Worm (Caenorhabditis elegans) whole organism, late embryonic: ENCODE data around the gene R102.11.
"Not testable (repeated sequence)": the region's sequence is repeated elsewhere in the genome, so short reads cannot be mapped to it uniquely, and the experiment has no call there.

Source experiments
- F13H6.1 ChIP-seq: sonication (generic microtip); optimal IDR thresholded peaks from 2 replicates; lab custom pipeline; 2016; ENCODE audit warnings: missing genetic modification characterization, missing compliant biosample characterization
- K02D7.2 ChIP-seq: sonication (generic microtip); optimal IDR thresholded peaks from 2 replicates; lab custom pipeline; 2017; ENCODE audit warnings: mild to moderate bottlenecking, missing genetic modification characterization, missing compliant biosample characterization
- ceh-24 ChIP-seq: sonication (generic microtip); optimal IDR thresholded peaks from 2 replicates; lab custom pipeline; 2016; ENCODE audit warnings: mild to moderate bottlenecking, missing genetic modification characterization, missing compliant biosample characterization
- ceh-34 ChIP-seq: sonication (generic microtip); optimal IDR thresholded peaks from 2 replicates; lab custom pipeline; 2016; ENCODE audit warnings: mild to moderate bottlenecking, missing genetic modification characterization, missing compliant biosample characterization
- ceh-6 ChIP-seq: fragments of 200-800 bp; sonication (Bioruptor generic); optimal IDR thresholded peaks from 2 replicates; lab custom pipeline; 2018; ENCODE audit warnings: mild to moderate bottlenecking, missing genetic modification characterization, missing compliant biosample characterization
- dve-1 ChIP-seq: sonication (generic microtip); optimal IDR thresholded peaks from 2 replicates; lab custom pipeline; 2017; ENCODE audit warnings: antibody characterized with exemption, mild to moderate bottlenecking, missing genetic modification characterization, missing compliant biosample characterization
- elt-4 ChIP-seq: sonication (generic microtip); optimal IDR thresholded peaks from 2 replicates; lab custom pipeline; 2016; ENCODE audit warnings: missing genetic modification characterization, missing compliant biosample characterization
- eyg-1 ChIP-seq: sonication (generic microtip); optimal IDR thresholded peaks from 2 replicates; lab custom pipeline; 2016; ENCODE audit warnings: missing genotype, missing genetic modification characterization, missing compliant biosample characterization
- fkh-10 ChIP-seq: fragments of 150-350 bp; optimal IDR thresholded peaks from 2 replicates; lab custom pipeline; 2014; ENCODE audit warnings: missing biosample characterization, missing genetic modification reagents, missing genetic modification characterization
- hlh-13 ChIP-seq: fragments of 200-800 bp; sonication (Bioruptor generic); optimal IDR thresholded peaks from 2 replicates; lab custom pipeline; 2018; ENCODE audit warnings: mild to moderate bottlenecking, missing genetic modification characterization, missing compliant biosample characterization
- hlh-6 ChIP-seq: sonication (generic microtip); optimal IDR thresholded peaks from 2 replicates; lab custom pipeline; 2016; ENCODE audit warnings: missing genotype, missing genetic modification characterization, missing compliant biosample characterization
- lin-11 ChIP-seq: fragments of 200-800 bp; sonication (Bioruptor generic); optimal IDR thresholded peaks from 2 replicates; lab custom pipeline; 2018; ENCODE audit warnings: mild to moderate bottlenecking, missing genetic modification characterization, missing compliant biosample characterization
- odd-2 ChIP-seq: sonication (generic microtip); optimal IDR thresholded peaks from 2 replicates; lab custom pipeline; 2017; ENCODE audit warnings: antibody characterized with exemption, mild to moderate bottlenecking, missing genetic modification characterization, missing compliant biosample characterization
- sox-2 ChIP-seq: fragments of 200-800 bp; sonication (Bioruptor generic); IDR thresholded peaks from 2 replicates; pipeline ENCODE4 v1.3.6; 2022; ENCODE audit warnings: missing genetic modification reagents, missing genetic modification characterization, missing compliant biosample characterization

Gene R102.11

DNA sequence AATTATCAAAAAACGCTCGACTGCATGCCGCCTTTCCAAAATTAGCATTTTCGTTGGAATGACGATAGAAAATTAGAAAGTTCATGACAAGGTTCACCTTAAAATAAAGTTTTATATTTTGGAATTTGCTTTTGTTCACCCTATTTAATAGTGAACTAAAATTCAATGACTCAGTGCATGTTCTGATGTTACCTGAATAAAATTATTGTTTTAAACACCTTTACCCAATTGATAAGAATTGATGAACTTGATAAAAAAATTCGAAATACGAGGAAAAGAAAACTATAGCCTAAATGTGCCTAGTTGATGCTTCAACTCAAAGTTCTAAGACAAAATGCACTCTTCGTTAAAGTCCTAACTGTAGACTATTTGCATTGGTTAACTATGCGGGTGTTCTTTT, 38.5 kb downstream of the R102.11 start:
- TF ChIP-seq ceh-34 (tag; lab: Kevin White, UChicago) (no peak), F13H6.1 (tag; lab: Kevin White, UChicago) (no peak), sox-2 (GFP tag; lab: Robert Waterston, UW) (no peak), hlh-6 (tag; lab: Kevin White, UChicago) (no peak), dve-1 (tag; lab: Kevin White, UChicago) (no peak), lin-11 (tag; lab: Kevin White, UChicago) (no peak), ceh-24 (tag; lab: Kevin White, UChicago) (no peak), fkh-10 (GFP tag; lab: Kevin White, UChicago) (no peak)

DNA sequence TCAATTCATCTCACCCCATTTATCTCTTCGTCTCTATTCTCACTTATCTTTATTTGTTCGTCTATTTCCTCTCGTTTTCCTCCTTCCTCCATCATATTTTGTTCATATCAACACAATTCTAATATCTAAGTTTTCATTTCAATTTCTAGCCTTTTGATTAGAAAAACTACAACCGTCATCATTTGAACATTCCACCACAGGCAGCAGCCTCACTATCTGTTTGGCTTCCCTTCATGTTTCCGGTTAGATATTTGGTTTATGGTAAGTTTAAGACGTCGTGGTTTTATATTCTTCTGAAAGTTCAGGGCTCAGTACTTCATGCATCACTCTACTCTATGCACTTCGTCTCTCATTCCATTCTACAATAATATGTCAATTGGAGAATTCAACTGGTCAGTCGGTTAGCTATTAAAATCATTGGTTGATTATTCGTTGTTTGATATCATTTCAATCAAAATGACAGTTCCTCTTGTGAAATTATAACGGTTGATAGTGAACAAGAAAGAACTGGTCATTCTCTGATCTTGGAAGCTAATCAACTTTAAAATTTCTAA, 42.7 kb downstream of the R102.11 start, which contains the start of gene K08C7.1:
Gene K08C7.1 (plus strand): TSS at position 43 of the 554 bp plus-strand sequence.
- TF ChIP-seq elt-4 (tag; lab: Kevin White, UChicago) (no peak), odd-2 (tag; lab: Kevin White, UChicago) (no peak), ceh-6 (GFP tag; lab: Kevin White, UChicago) (no peak), dve-1 (tag; lab: Kevin White, UChicago) (no peak), eyg-1 (tag; lab: Kevin White, UChicago) (no peak), sox-2 (GFP tag; lab: Robert Waterston, UW) (no peak)

DNA sequence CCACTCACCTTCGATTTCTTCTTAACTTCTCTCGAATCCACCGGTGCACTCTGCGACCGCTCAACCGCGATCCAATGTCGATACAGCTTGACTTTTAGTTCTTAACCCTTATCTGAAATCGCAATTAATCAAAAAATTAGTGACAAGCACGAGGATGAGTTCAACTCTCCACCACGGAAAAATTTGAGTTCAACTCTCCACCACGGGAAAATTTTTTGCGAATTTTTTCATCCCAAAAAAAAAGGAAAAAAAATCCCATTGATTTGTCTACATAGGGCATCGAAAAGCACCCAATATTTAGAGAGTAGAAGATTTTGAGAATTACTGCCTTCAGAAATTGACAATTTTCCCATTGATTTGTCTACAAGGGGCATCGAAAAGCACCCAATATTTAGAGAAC, 45.5 kb downstream of the R102.11 start, which contains the start of gene glb-19:
Gene glb-19 (minus strand): TSS at position 101 of the 400 bp plus-strand sequence.
- TF ChIP-seq eyg-1 (tag; lab: Kevin White, UChicago); hlh-13 (GFP tag; lab: Kevin White, UChicago); K02D7.2: not testable (repeated sequence)
